Fruit fly (Drosophila melanogaster) Kc167 (cell line): Measurements from ENCODE around the gene CG12502.

Experiments used
- Myc ChIP-seq: fragments of >200 bp; optimal IDR thresholded peaks from 2 replicates; lab custom pipeline; 2017; ENCODE audit warnings: missing external identifiers
- Sin3A ChIP-seq: fragments of >200 bp; optimal IDR thresholded peaks from 2 replicates; lab custom pipeline; 2018; ENCODE audit warnings: missing external identifiers
- h ChIP-seq: fragments of >200 bp; optimal IDR thresholded peaks from 3 replicates; lab custom pipeline; 2018; ENCODE audit warnings: missing external identifiers
- ttk ChIP-seq: sonication (Bioruptor generic); optimal IDR thresholded peaks from 2 replicates; lab custom pipeline; 2017; ENCODE audit warnings: missing external identifiers

dm6 chr3L:880851-881250 is 15.7 kb downstream of the CG12502 start:
- no peak for TF ChIP-seq Myc (lab: Kevin White, UChicago)
- TF ChIP-seq ttk (lab: Kevin White, UChicago) = no peak
- TF ChIP-seq h (lab: Kevin White, UChicago) = no peak
- no peak for TF ChIP-seq Sin3A (lab: Kevin White, UChicago)
